Worm (Caenorhabditis elegans) whole organism, young adult: ENCODE data around the gene K02E10.5.

Experiments used
- F10E7.11 ChIP-seq: sonication (generic microtip); optimal IDR thresholded peaks from 2 replicates; lab custom pipeline; 2017; ENCODE audit warnings: mild to moderate bottlenecking, missing genetic modification characterization, moderate library complexity, missing compliant biosample characterization
- F39B2.1 ChIP-seq: fragments of 200-800 bp; sonication (Bioruptor generic); IDR thresholded peaks from 2 replicates; pipeline ENCODE4 v1.3.6; 2022; ENCODE audit warnings: missing genetic modification reagents, missing genetic modification characterization, missing compliant biosample characterization
- Y67H2A.10 ChIP-seq: fragments of 200-800 bp; sonication (Bioruptor generic); conservative IDR thresholded peaks from 2 replicates; pipeline ENCODE4 v1.3.6; 2022; ENCODE audit warnings: missing genetic modification reagents, missing genetic modification characterization, missing compliant biosample characterization
- aptf-3 ChIP-seq: fragments of 200-800 bp; sonication (Bioruptor generic); IDR thresholded peaks from 2 replicates; pipeline ENCODE4 v1.3.6; 2022; ENCODE audit warnings: missing genetic modification characterization, missing compliant biosample characterization
- attf-3 ChIP-seq: fragments of 200-800 bp; sonication (Bioruptor generic); conservative IDR thresholded peaks from 2 replicates; pipeline ENCODE4 v1.3.6; 2022; ENCODE audit warnings: missing genetic modification reagents, missing genetic modification characterization, missing compliant biosample characterization
- attf-6 ChIP-seq: fragments of 200-800 bp; sonication (Bioruptor generic); IDR thresholded peaks from 2 replicates; pipeline ENCODE4 v1.3.6; 2022; ENCODE audit warnings: missing genetic modification reagents, missing genetic modification characterization, missing compliant biosample characterization
- dox-1 ChIP-seq: fragments of 200-800 bp; sonication (Bioruptor generic); IDR thresholded peaks from 2 replicates; pipeline ENCODE4 v1.3.6; 2022; ENCODE audit warnings: missing genetic modification reagents, missing genetic modification characterization, missing compliant biosample characterization
- nhr-80 ChIP-seq: sonication (generic microtip); optimal IDR thresholded peaks from 2 replicates; lab custom pipeline; 2016; ENCODE audit warnings: missing genetic modification characterization, missing compliant biosample characterization
- unc-130 ChIP-seq: sonication (generic microtip); optimal IDR thresholded peaks from 2 replicates; lab custom pipeline; 2016; ENCODE audit warnings: missing genetic modification reagents, missing genetic modification characterization, missing compliant biosample characterization
- ztf-18 ChIP-seq: sonication (generic microtip); optimal IDR thresholded peaks from 2 replicates; lab custom pipeline; 2016; ENCODE audit warnings: missing genotype, mild to moderate bottlenecking, missing genetic modification characterization, missing compliant biosample characterization
- ztf-6 ChIP-seq: fragments of 200-800 bp; sonication (Bioruptor generic); IDR thresholded peaks from 2 replicates; pipeline ENCODE4 v1.3.6; 2022; ENCODE audit warnings: missing genetic modification reagents, missing genetic modification characterization, missing compliant biosample characterization

- TF ChIP-seq unc-130, result no peak
- no peak for TF ChIP-seq F10E7.11 (tag; lab: Kevin White, UChicago)
- no peak for TF ChIP-seq Y67H2A.10
- TF ChIP-seq aptf-3 (GFP tag; lab: Robert Waterston, UW), result no peak
- TF ChIP-seq ztf-6, result no peak
- TF ChIP-seq nhr-80, result no peak
- TF ChIP-seq attf-3 (GFP tag; lab: Robert Waterston, UW), result no peak
- no peak for TF ChIP-seq F39B2.1
- TF ChIP-seq dox-1 (GFP tag; lab: Robert Waterston, UW), result no peak
- no peak for TF ChIP-seq attf-6 (GFP tag; lab: Robert Waterston, UW)
- no peak for TF ChIP-seq ztf-18 (tag; lab: Kevin White, UChicago)
Measured at ce11 chrX:2454914-2455313, 23.8 kb downstream of the K02E10.5 start.
